Worm (Caenorhabditis elegans) whole organism, L3 larva: ENCODE measurements around the gene hlh-8.

ENCODE experiments used
- R02D3.7 ChIP-seq: fragments of 150-350 bp; optimal IDR thresholded peaks from 2 replicates; lab custom pipeline; 2014; ENCODE audit warnings: missing biosample characterization, missing genetic modification characterization
- ZK546.5 ChIP-seq: sonication (generic microtip); optimal IDR thresholded peaks from 2 replicates; lab custom pipeline; 2017; ENCODE audit warnings: missing biosample characterization, missing genetic modification characterization
- ama-1 ChIP-seq: fragments of 150-350 bp; optimal IDR thresholded peaks from 2 replicates; lab custom pipeline; 2018
- ceh-16 ChIP-seq: sonication (generic microtip); optimal IDR thresholded peaks from 2 replicates; lab custom pipeline; 2017; ENCODE audit warnings: missing biosample characterization, missing genetic modification characterization
- ceh-28 ChIP-seq: fragments of 150-350 bp; optimal IDR thresholded peaks from 2 replicates; lab custom pipeline; 2014; ENCODE audit warnings: missing biosample characterization, missing genetic modification reagents, missing genetic modification characterization
- ceh-9 ChIP-seq: sonication (generic microtip); optimal IDR thresholded peaks from 2 replicates; lab custom pipeline; 2018; ENCODE audit warnings: missing biosample characterization, missing genetic modification characterization
- daf-12 ChIP-seq: fragments of 150-350 bp; optimal IDR thresholded peaks from 2 replicates; lab custom pipeline; 2014; ENCODE audit warnings: missing biosample characterization, missing genetic modification reagents, missing genetic modification characterization
- egl-5 ChIP-seq: fragments of 150-350 bp; optimal IDR thresholded peaks from 2 replicates; lab custom pipeline; 2017; ENCODE audit warnings: missing biosample characterization, missing genetic modification reagents, missing genetic modification characterization, inconsistent platforms
- elt-1 ChIP-seq: fragments of 150-350 bp; optimal IDR thresholded peaks from 2 replicates; lab custom pipeline; 2014; ENCODE audit warnings: missing biosample characterization, missing genetic modification characterization
- elt-2 ChIP-seq: sonication (generic microtip); optimal IDR thresholded peaks from 2 replicates; lab custom pipeline; 2016; ENCODE audit warnings: missing genetic modification reagents, mild to moderate bottlenecking, missing genetic modification characterization, missing compliant biosample characterization
- eor-1 ChIP-seq, 2 experiments: fragments of 150-350 bp; optimal IDR thresholded peaks; 2 replicates each; lab custom pipeline; 2014 to 2018; ENCODE audit warnings: missing biosample characterization in 2 of 2, missing genetic modification characterization in 2 of 2
- fkh-10 ChIP-seq: sonication (generic microtip); optimal IDR thresholded peaks from 2 replicates; lab custom pipeline; 2017; ENCODE audit warnings: missing biosample characterization, missing genetic modification reagents, missing genetic modification characterization
- fkh-2 ChIP-seq: fragments of 150-350 bp; optimal IDR thresholded peaks from 2 replicates; lab custom pipeline; 2014; ENCODE audit warnings: missing biosample characterization, missing genetic modification reagents, missing genetic modification characterization
- hmg-11 ChIP-seq: sonication (generic microtip); optimal IDR thresholded peaks from 2 replicates; lab custom pipeline; 2016; ENCODE audit warnings: missing genetic modification characterization, missing compliant biosample characterization
- lsy-12 ChIP-seq: sonication (generic microtip); optimal IDR thresholded peaks from 2 replicates; lab custom pipeline; 2016; ENCODE audit warnings: mild to moderate bottlenecking, missing genetic modification characterization, missing compliant biosample characterization
- mdl-1 ChIP-seq: fragments of 150-350 bp; optimal IDR thresholded peaks from 2 replicates; lab custom pipeline; 2014; ENCODE audit warnings: missing biosample characterization, missing genetic modification characterization
- nfya-1 ChIP-seq: sonication (generic microtip); optimal IDR thresholded peaks from 2 replicates; lab custom pipeline; 2017; ENCODE audit warnings: missing genetic modification characterization, mild to moderate bottlenecking, missing compliant biosample characterization, antibody characterized with exemption, moderate library complexity; ENCODE audit not compliant: insufficient read depth
- nhr-12 ChIP-seq: fragments of 150-350 bp; optimal IDR thresholded peaks from 2 replicates; lab custom pipeline; 2014; ENCODE audit warnings: missing biosample characterization, missing genetic modification characterization
- nhr-25 ChIP-seq: sonication (generic microtip); optimal IDR thresholded peaks from 2 replicates; lab custom pipeline; 2017; ENCODE audit warnings: missing biosample characterization, missing genetic modification characterization
- nhr-28 ChIP-seq: fragments of 150-350 bp; optimal IDR thresholded peaks from 2 replicates; lab custom pipeline; 2014; ENCODE audit warnings: missing biosample characterization, missing genetic modification characterization
- nhr-43 ChIP-seq: sonication (generic microtip); optimal IDR thresholded peaks from 2 replicates; lab custom pipeline; 2016; ENCODE audit warnings: mild to moderate bottlenecking, missing genetic modification characterization, missing compliant biosample characterization; ENCODE audit not compliant: poor library complexity, severe bottlenecking
- nhr-67 ChIP-seq: fragments of 150-350 bp; optimal IDR thresholded peaks from 2 replicates; lab custom pipeline; 2014; ENCODE audit warnings: missing biosample characterization, missing genetic modification characterization
- pha-4 ChIP-seq: fragments of 150-350 bp; optimal IDR thresholded peaks from 2 replicates; lab custom pipeline; 2014; ENCODE audit warnings: missing biosample characterization, missing genetic modification reagents, missing genetic modification characterization
- pqm-1 ChIP-seq: fragments of 150-350 bp; optimal IDR thresholded peaks from 2 replicates; lab custom pipeline; 2017; ENCODE audit warnings: missing biosample characterization, missing genetic modification characterization, inconsistent platforms
- sea-2 ChIP-seq: fragments of 150-350 bp; sonication (generic microtip); optimal IDR thresholded peaks from 4 replicates; lab custom pipeline; 2014; ENCODE audit warnings: missing biosample characterization, missing genetic modification reagents, missing genetic modification characterization
- skn-1 ChIP-seq: fragments of 150-350 bp; optimal IDR thresholded peaks from 2 replicates; lab custom pipeline; 2014; ENCODE audit warnings: missing biosample characterization, missing genetic modification characterization
- snpc-4 ChIP-seq: fragments of 150-350 bp; optimal IDR thresholded peaks from 2 replicates; lab custom pipeline; 2014; ENCODE audit warnings: missing biosample characterization, missing genetic modification characterization
- tbx-2 ChIP-seq: sonication (generic microtip); optimal IDR thresholded peaks from 2 replicates; lab custom pipeline; 2016; ENCODE audit warnings: mild to moderate bottlenecking, missing genetic modification characterization, missing compliant biosample characterization
- unc-39 ChIP-seq: sonication (generic microtip); optimal IDR thresholded peaks from 4 replicates; lab custom pipeline; 2017; ENCODE audit warnings: missing biosample characterization, missing genetic modification characterization
- unc-62 ChIP-seq: fragments of 150-350 bp; sonication (generic microtip); optimal IDR thresholded peaks from 4 replicates; lab custom pipeline; 2014; ENCODE audit warnings: missing biosample characterization, missing genetic modification reagents, missing genetic modification characterization

hlh-8 gene

ce11 chrX:8116157-8116556 is at the start of gene hlh-8:
TSS of gene hlh-8 (plus strand) at chrX:8116457.
- TF ChIP-seq lsy-12 (tag; lab: Kevin White, UChicago) (no peak), tbx-2 (no peak), eor-1 (tag; optimal IDR thresholded peaks at IDR 0.05; lab: Kevin White, UChicago) (no peak), nhr-28 (tag; lab: Kevin White, UChicago) (no peak), fkh-2 (tag; lab: Kevin White, UChicago) (no peak), pqm-1 (no peak)
- TF ChIP-seq, all 47 proteins: peak for 0

- TF ChIP-seq elt-1, result no peak
- no peak for TF ChIP-seq ceh-28
- TF ChIP-seq unc-62 (GFP tag; lab: Kevin White, UChicago), result no peak
- TF ChIP-seq pha-4 (tag; lab: Kevin White, UChicago), result no peak
- TF ChIP-seq snpc-4, result no peak
- TF ChIP-seq nhr-67, result no peak
- no peak for TF ChIP-seq ceh-16 (tag; lab: Kevin White, UChicago)
- TF ChIP-seq R02D3.7 (tag; lab: Kevin White, UChicago), result no peak
- no peak for TF ChIP-seq ama-1 (lab: Kevin White, UChicago)
- no peak for TF ChIP-seq egl-5 (tag; lab: Kevin White, UChicago)
- TF ChIP-seq skn-1 (tag; lab: Kevin White, UChicago), result no peak
- no peak for TF ChIP-seq unc-39 (tag; lab: Kevin White, UChicago)
- no peak for TF ChIP-seq nhr-28 (tag; lab: Kevin White, UChicago)
- TF ChIP-seq ceh-9 (tag; lab: Kevin White, UChicago), result no peak
- no peak for TF ChIP-seq hmg-11 (tag; lab: Kevin White, UChicago)
- no peak for TF ChIP-seq mdl-1
- no peak for TF ChIP-seq nhr-43
Measured at ce11 chrX:8067268-8067667, 49.0 kb upstream of the hlh-8 start, which contains the start of gene C18A11.2. TSS of gene C18A11.2 (plus strand) at chrX:8067568.

DNA sequence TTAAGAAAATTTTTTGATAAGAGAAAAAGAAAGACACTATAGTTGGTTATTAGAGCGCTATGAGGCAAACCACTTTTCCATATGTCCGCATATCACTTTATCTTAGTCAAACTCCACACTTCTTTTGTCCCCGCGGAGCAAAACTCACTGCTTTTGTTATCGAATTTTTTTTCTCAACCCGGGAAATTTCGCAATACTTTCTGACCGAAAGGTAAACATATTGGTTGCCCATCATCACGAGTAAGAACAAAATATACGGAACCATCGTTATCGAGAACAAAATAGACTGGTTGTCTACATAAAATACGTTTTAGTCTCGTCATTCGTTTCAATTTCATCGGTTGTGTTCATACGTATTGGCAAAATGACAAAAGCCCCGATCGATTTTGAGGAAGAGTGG is 47.0 kb upstream of the hlh-8 start, which contains the start of gene C18A11.1:
Gene C18A11.1 (plus strand): TSS at position 36 of the 400 bp plus-strand sequence.
- TF ChIP-seq nfya-1 (tag; lab: Kevin White, UChicago), result peak; percentile 10
- peak; percentile 56 for TF ChIP-seq ceh-28
- TF ChIP-seq ZK546.5 (tag; lab: Kevin White, UChicago), result no peak
- peak; percentile 86 for TF ChIP-seq elt-2 (tag; lab: Kevin White, UChicago)
- TF ChIP-seq tbx-2, result no peak
- peak; percentile 79 for TF ChIP-seq pha-4 (tag; lab: Kevin White, UChicago)
- TF ChIP-seq pqm-1, result peak; percentile 77
- no peak for TF ChIP-seq skn-1 (tag; lab: Kevin White, UChicago)

- TF ChIP-seq nhr-25 (tag; lab: Kevin White, UChicago) (no peak), sea-2 (GFP tag; lab: Kevin White, UChicago) (no peak), fkh-10 (GFP tag; lab: Kevin White, UChicago) (no peak), snpc-4 (no peak), elt-2 (tag; lab: Kevin White, UChicago) (peak; percentile 83)
Measured at ce11 chrX:8074527-8074926, 41.7 kb upstream of the hlh-8 start.

DNA sequence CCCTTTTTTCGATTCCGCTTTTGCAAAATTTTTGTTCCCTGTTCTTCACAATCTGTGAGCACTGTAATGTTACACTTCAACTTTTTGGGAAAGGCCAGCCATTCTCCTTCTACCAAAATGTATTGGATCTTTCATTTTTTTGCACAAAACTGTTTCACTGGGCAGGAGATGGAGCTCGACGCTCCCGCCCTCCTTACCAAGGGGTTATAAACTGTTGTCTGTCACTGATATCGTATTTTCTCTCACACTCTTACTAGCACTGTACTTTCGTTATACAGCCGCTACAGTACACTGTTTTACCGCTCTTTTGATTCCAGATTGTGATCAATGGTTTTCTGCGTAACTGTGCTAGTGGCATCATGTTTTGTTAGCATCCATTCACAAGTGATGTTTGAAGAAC is 38.5 kb upstream of the hlh-8 start, which contains the start of gene C46F2.1:
Gene C46F2.1 (plus strand): TSS at position 301 of the 400 bp plus-strand sequence.
- TF ChIP-seq daf-12 (tag; lab: Kevin White, UChicago) (no peak), pqm-1 (peak; percentile 61), nhr-12 (no peak), ceh-16 (tag; lab: Kevin White, UChicago) (no peak), elt-2 (tag; lab: Kevin White, UChicago) (peak; percentile 33), nfya-1 (tag; lab: Kevin White, UChicago) (no peak), ZK546.5 (tag; lab: Kevin White, UChicago) (no peak), hmg-11 (tag; lab: Kevin White, UChicago) (no peak)

DNA sequence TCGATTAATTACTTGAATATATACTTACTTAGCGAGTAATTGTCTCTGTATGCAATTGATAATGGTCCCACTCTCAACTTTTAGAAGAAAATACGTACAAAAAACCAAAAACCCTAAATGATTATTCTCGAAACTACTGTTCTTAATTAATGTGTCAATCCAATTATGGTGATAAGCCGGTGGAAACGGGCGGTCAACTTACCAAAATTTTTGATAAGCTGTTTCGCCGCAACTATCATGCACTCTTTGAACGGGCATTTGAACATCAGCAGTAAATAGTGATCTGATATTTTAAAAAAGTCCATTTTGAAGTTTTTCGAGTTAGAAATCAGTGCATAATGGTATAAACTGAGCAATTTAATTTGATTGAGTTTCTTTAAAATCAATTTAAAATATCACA is 37.9 kb upstream of the hlh-8 start:
- no peak for TF ChIP-seq skn-1 (tag; lab: Kevin White, UChicago)
- TF ChIP-seq elt-2 (tag; lab: Kevin White, UChicago), result peak; percentile 65
